Fruit fly (Drosophila melanogaster) whole organism, embryonic: Measurements from ENCODE around the gene CG13373.

Experiments
- Nf-YA ChIP-seq: fragments of 200-800 bp; sonication (Bioruptor generic); IDR thresholded peaks from 2 replicates; pipeline ENCODE4 v1.3.6; 2022; ENCODE audit warnings: missing biosample characterization, missing genetic modification characterization
- Nf-YB ChIP-seq: fragments of 200-800 bp; sonication (Bioruptor generic); optimal IDR thresholded peaks from 3 replicates; lab custom pipeline; 2019; ENCODE audit warnings: missing biosample characterization, mild to moderate bottlenecking, missing genetic modification characterization, moderate library complexity
- crc ChIP-seq: fragments of 200-800 bp; sonication (Bioruptor generic); optimal IDR thresholded peaks from 2 replicates; lab custom pipeline; 2016; ENCODE audit warnings: missing biosample characterization, missing genetic modification characterization

- TF ChIP-seq Nf-YB (GFP tag; lab: Kevin White, UChicago) (no peak), crc (no peak), Nf-YA (GFP tag; lab: Robert Waterston, UW) (no peak)
These were observed 44.9 kb downstream of the CG13373 start for dm6 chrX:521683-522082.
